Worm (Caenorhabditis elegans) whole organism, L2 larva: ENCODE results near the gene Y52E8A.1.

ENCODE experiments used
- C34F6.9 ChIP-seq: fragments of 150-350 bp; optimal IDR thresholded peaks from 2 replicates; lab custom pipeline; 2014; ENCODE audit warnings: missing biosample characterization, missing genetic modification characterization
- R02D3.7 ChIP-seq: fragments of 150-350 bp; optimal IDR thresholded peaks from 2 replicates; lab custom pipeline; 2014; ENCODE audit warnings: missing biosample characterization, missing genetic modification characterization
- ZK546.5 ChIP-seq: sonication (generic microtip); optimal IDR thresholded peaks from 2 replicates; lab custom pipeline; 2017; ENCODE audit warnings: missing biosample characterization, missing genetic modification characterization
- alr-1 ChIP-seq: fragments of 150-350 bp; optimal IDR thresholded peaks from 2 replicates; lab custom pipeline; 2014; ENCODE audit warnings: missing biosample characterization, missing genetic modification characterization
- ama-1 ChIP-seq: fragments of 150-350 bp; optimal IDR thresholded peaks from 2 replicates; lab custom pipeline; 2018; ENCODE audit warnings: inconsistent platforms
- ceh-16 ChIP-seq: fragments of 150-350 bp; optimal IDR thresholded peaks from 2 replicates; lab custom pipeline; 2014; ENCODE audit warnings: missing biosample characterization, missing genetic modification characterization
- crh-2 ChIP-seq: sonication (generic microtip); optimal IDR thresholded peaks from 2 replicates; lab custom pipeline; 2017; ENCODE audit warnings: missing biosample characterization, missing genetic modification characterization
- dmd-4 ChIP-seq: sonication (generic microtip); optimal IDR thresholded peaks from 2 replicates; lab custom pipeline; 2017; ENCODE audit warnings: missing biosample characterization, missing genetic modification characterization
- egl-27 ChIP-seq: sonication (generic microtip); optimal IDR thresholded peaks from 3 replicates; lab custom pipeline; 2017; ENCODE audit warnings: missing biosample characterization, missing genetic modification reagents, missing genetic modification characterization
- elt-1 ChIP-seq: fragments of 150-350 bp; optimal IDR thresholded peaks from 2 replicates; lab custom pipeline; 2014; ENCODE audit warnings: missing biosample characterization, missing genetic modification characterization
- elt-3 ChIP-seq: sonication (generic microtip); optimal IDR thresholded peaks from 2 replicates; lab custom pipeline; 2017; ENCODE audit warnings: missing biosample characterization, missing genetic modification characterization
- fos-1 ChIP-seq: fragments of 150-350 bp; optimal IDR thresholded peaks from 2 replicates; lab custom pipeline; 2014; ENCODE audit warnings: missing biosample characterization, missing genetic modification characterization
- gmeb-1 ChIP-seq: fragments of 150-350 bp; optimal IDR thresholded peaks from 2 replicates; lab custom pipeline; 2014; ENCODE audit warnings: missing biosample characterization, missing genetic modification characterization
- lin-11 ChIP-seq: fragments of 150-350 bp; sonication (generic microtip); optimal IDR thresholded peaks from 2 replicates; lab custom pipeline; 2014; ENCODE audit warnings: missing biosample characterization, missing genetic modification characterization, inconsistent platforms, mixed read lengths
- lin-13 ChIP-seq: fragments of 150-350 bp; optimal IDR thresholded peaks from 2 replicates; lab custom pipeline; 2014; ENCODE audit warnings: missing biosample characterization, missing genetic modification reagents, missing genetic modification characterization
- lin-39 ChIP-seq: fragments of 150-350 bp; optimal IDR thresholded peaks from 2 replicates; lab custom pipeline; 2014; ENCODE audit warnings: missing biosample characterization, missing genetic modification reagents, missing genetic modification characterization
- lsy-2 ChIP-seq, 2 experiments: fragments of 150-350 bp in 1 of 2; sonication (generic microtip) in 1 of 2; optimal IDR thresholded peaks; 2 replicates each; lab custom pipeline; 2014 to 2017; ENCODE audit warnings: missing biosample characterization in 2 of 2, missing genetic modification characterization in 2 of 2
- mbf-1 ChIP-seq: sonication (generic microtip); optimal IDR thresholded peaks from 2 replicates; lab custom pipeline; 2017; ENCODE audit warnings: missing biosample characterization, missing genetic modification characterization
- mdl-1 ChIP-seq, 2 experiments: fragments of 150-350 bp in 1 of 2; sonication (generic microtip) in 1 of 2; optimal IDR thresholded peaks; 2 replicates each; lab custom pipeline; 2017; ENCODE audit warnings: missing biosample characterization in 2 of 2, missing genetic modification characterization in 2 of 2
- nhr-11 ChIP-seq: fragments of 150-350 bp; optimal IDR thresholded peaks from 2 replicates; lab custom pipeline; 2014; ENCODE audit warnings: missing biosample characterization, missing genetic modification characterization
- nhr-12 ChIP-seq: fragments of 150-350 bp; optimal IDR thresholded peaks from 2 replicates; lab custom pipeline; 2014; ENCODE audit warnings: missing biosample characterization, missing genetic modification characterization
- nhr-129 ChIP-seq: fragments of 150-350 bp; optimal IDR thresholded peaks from 2 replicates; lab custom pipeline; 2014; ENCODE audit warnings: missing biosample characterization, missing genetic modification characterization
- nhr-21 ChIP-seq: fragments of 150-350 bp; optimal IDR thresholded peaks from 2 replicates; lab custom pipeline; 2014; ENCODE audit warnings: missing biosample characterization, missing genetic modification characterization
- nhr-23 ChIP-seq: fragments of 150-350 bp; optimal IDR thresholded peaks from 2 replicates; lab custom pipeline; 2014; ENCODE audit warnings: missing biosample characterization, missing genetic modification reagents, missing genetic modification characterization
- nhr-25 ChIP-seq: fragments of 150-350 bp; sonication (generic microtip); optimal IDR thresholded peaks from 3 replicates; lab custom pipeline; 2014; ENCODE audit warnings: missing biosample characterization, missing genetic modification characterization
- nhr-6 ChIP-seq: fragments of 150-350 bp; optimal IDR thresholded peaks from 2 replicates; lab custom pipeline; 2014; ENCODE audit warnings: missing biosample characterization, missing genetic modification characterization
- sem-4 ChIP-seq: fragments of 150-350 bp; optimal IDR thresholded peaks from 2 replicates; lab custom pipeline; 2014; ENCODE audit warnings: missing biosample characterization, missing genetic modification reagents, missing genetic modification characterization
- sma-3 ChIP-seq: sonication (generic microtip); optimal IDR thresholded peaks from 2 replicates; lab custom pipeline; 2016; ENCODE audit warnings: missing genetic modification reagents, missing genetic modification characterization, missing compliant biosample characterization
- sma-9 ChIP-seq, 2 experiments: fragments of 150-350 bp in 1 of 2; sonication (generic microtip) in 1 of 2; optimal IDR thresholded peaks; 2 replicates each; lab custom pipeline; 2014 to 2016; ENCODE audit warnings: missing genetic modification characterization in 2 of 2, mild to moderate bottlenecking in 1 of 2, missing biosample characterization in 1 of 2, missing compliant biosample characterization in 1 of 2, missing genetic modification reagents in 1 of 2, moderate library complexity in 1 of 2
- snpc-4 ChIP-seq: fragments of 150-350 bp; optimal IDR thresholded peaks from 2 replicates; lab custom pipeline; 2014; ENCODE audit warnings: missing biosample characterization, missing genetic modification characterization
- unc-55 ChIP-seq: fragments of 150-350 bp; sonication (generic microtip); optimal IDR thresholded peaks from 3 replicates; lab custom pipeline; 2014; ENCODE audit warnings: missing biosample characterization, missing genetic modification reagents, missing genetic modification characterization
- unc-62 ChIP-seq: fragments of 150-350 bp; optimal IDR thresholded peaks from 2 replicates; lab custom pipeline; 2014; ENCODE audit warnings: missing biosample characterization, missing genetic modification reagents, missing genetic modification characterization
- ztf-1 ChIP-seq: fragments of 200-800 bp; sonication (Bioruptor generic); conservative IDR thresholded peaks from 2 replicates; pipeline ENCODE4 v1.3.6; 2022; ENCODE audit warnings: missing genetic modification characterization, missing compliant biosample characterization
- ztf-4 ChIP-seq: fragments of 150-350 bp; optimal IDR thresholded peaks from 2 replicates; lab custom pipeline; 2014; ENCODE audit warnings: missing biosample characterization, missing genetic modification characterization

Gene Y52E8A.1

DNA sequence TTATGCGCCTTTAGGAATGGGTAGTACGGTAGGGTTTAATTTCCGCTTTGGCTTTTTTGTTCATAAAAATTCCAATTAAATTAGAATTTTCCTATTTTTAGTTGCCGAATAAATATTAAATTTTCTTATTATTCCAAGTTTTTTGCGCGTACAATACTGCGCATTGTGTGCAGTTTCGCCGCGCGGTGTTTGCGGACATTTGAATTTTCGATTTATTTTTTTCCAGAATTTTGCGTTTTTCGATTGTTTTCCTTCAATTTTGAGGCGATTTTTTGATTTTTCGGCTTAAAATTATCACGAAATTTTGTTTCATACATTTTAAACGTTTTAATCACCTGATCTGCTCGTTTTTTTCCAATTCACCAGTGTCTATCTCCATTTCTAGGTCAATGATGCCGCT is 1.0 kb downstream of the Y52E8A.1 start, which contains the start of gene H20J04.6:
TSS of gene H20J04.6 (plus strand) at position 386 of the 400 bp plus-strand sequence.
- TF ChIP-seq sma-3 (peak; percentile 2), ztf-4 (tag; lab: Kevin White, UChicago) (no peak), gmeb-1 (tag; lab: Kevin White, UChicago) (peak; percentile 20), C34F6.9 (tag; lab: Kevin White, UChicago) (peak; percentile 31), egl-27 (tag; lab: Kevin White, UChicago) (no peak), R02D3.7 (tag; lab: Kevin White, UChicago) (peak; percentile 18), snpc-4 (tag; lab: Kevin White, UChicago) (no peak), unc-55 (peak; percentile 33), lsy-2 (tag; optimal IDR thresholded peaks at IDR 0.05; lab: Kevin White, UChicago) (peak in 1 of 2 experiments; percentile 27), elt-3 (tag; lab: Kevin White, UChicago) (no peak)
- TF ChIP-seq, all 48 proteins: peak for 6

DNA sequence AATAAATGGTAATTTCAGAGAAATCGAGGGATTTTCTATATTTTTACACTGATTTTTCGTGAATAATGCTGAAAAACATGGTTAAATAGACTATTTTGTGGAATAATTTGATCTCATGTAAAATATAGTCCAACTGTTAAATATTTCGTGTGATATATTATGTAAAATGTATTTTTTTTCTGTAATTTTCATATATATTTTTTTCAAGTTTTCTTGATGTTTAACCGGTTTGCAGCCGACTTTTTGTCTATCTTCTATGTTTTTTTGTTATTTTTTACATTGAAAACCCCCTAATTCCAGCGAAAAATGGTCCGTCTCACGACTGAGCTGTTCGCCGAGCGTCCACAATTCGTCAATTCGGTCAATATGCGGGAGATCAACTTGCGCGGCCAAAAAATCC is 2.2 kb downstream of the Y52E8A.1 start, which contains the start of gene mog-2:
TSS of gene mog-2 (plus strand) at position 301 of the 400 bp plus-strand sequence.
- no peak for TF ChIP-seq ceh-16 (tag; lab: Kevin White, UChicago)
- no peak for TF ChIP-seq elt-1 (tag; lab: Kevin White, UChicago)
- TF ChIP-seq nhr-6 (tag; lab: Kevin White, UChicago) = no peak
- TF ChIP-seq sma-9 (GFP tag; optimal IDR thresholded peaks at IDR 0.05; lab: Kevin White, UChicago) = no peak
- TF ChIP-seq sma-9 (tag; optimal IDR thresholded peaks at IDR 0.05; lab: Kevin White, UChicago) = no peak
- TF ChIP-seq nhr-25 (tag; lab: Kevin White, UChicago) = no peak
- no peak for TF ChIP-seq nhr-21 (tag; lab: Kevin White, UChicago)
- no peak for TF ChIP-seq nhr-129
- TF ChIP-seq gmeb-1 (tag; lab: Kevin White, UChicago) = no peak
- TF ChIP-seq mdl-1 (tag; optimal IDR thresholded peaks at IDR 0.05; lab: Kevin White, UChicago) = no peak
- TF ChIP-seq lin-11 (tag; lab: Kevin White, UChicago) = no peak
- TF ChIP-seq lsy-2 (tag; optimal IDR thresholded peaks at IDR 0.05; lab: Kevin White, UChicago) = no peak
- no peak for TF ChIP-seq sma-3
- no peak for TF ChIP-seq ZK546.5 (tag; lab: Kevin White, UChicago)
- no peak for TF ChIP-seq unc-62 (GFP tag; lab: Kevin White, UChicago)
- no peak for TF ChIP-seq fos-1
- no peak for TF ChIP-seq lin-13 (GFP tag; lab: Kevin White, UChicago)

DNA sequence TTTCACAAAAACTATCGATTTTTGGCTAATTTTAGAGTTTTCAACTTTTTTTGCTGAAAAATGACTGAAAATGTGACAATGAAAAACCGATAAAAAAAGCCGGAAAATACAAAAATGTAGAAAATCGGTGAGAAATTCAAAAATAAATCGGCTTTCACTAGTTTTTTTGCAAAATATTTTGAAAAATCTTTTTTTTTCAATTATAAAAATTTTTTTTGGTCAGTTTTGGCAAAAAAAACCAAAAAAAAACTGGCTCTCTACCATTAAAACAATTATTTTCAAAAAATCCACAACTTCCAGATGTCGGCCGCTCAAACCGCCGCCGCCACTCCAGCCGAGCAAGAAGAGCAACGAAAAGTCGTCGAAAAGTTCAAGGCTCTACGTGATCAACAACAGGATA is 4.6 kb downstream of the Y52E8A.1 start, which contains the start of gene pfd-2:
TSS of gene pfd-2 (plus strand) at position 301 of the 400 bp plus-strand sequence.
- TF ChIP-seq unc-55 (no peak), dmd-4 (tag; lab: Kevin White, UChicago) (no peak), alr-1 (tag; lab: Kevin White, UChicago) (no peak), snpc-4 (tag; lab: Kevin White, UChicago) (no peak), lin-11 (tag; lab: Kevin White, UChicago) (no peak)
- TF ChIP-seq, all 48 proteins: peak for 0

ce11 chrII:4328716-4329115 is 6.8 kb downstream of the Y52E8A.1 start, which contains the start of gene H20J04.4:
Gene H20J04.4, plus strand, starts transcription at chrII:4329016.
- TF ChIP-seq lsy-2 (tag; optimal IDR thresholded peaks at IDR 0.05; lab: Kevin White, UChicago) (no peak), ZK546.5 (tag; lab: Kevin White, UChicago) (no peak), sem-4 (tag; lab: Kevin White, UChicago) (no peak), unc-62 (GFP tag; lab: Kevin White, UChicago) (no peak)

DNA sequence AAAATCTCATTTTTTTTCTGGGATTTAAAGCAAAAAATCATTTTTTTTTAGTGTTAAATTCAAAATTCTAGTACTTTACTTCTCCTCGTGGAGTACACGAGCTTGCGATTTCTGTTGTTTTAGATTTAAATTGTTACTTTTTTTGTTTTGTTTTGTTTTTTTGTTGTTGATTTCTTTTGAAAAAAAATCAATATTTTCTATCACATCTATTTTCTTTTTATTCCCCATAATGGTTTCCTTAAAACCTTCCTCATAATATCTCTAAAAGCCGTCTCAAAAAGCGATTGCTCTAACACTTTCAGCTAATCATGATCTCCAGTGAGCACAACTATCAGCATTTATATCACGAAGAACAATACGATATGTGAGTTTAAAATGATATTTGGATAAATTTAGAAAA is 12.6 kb downstream of the Y52E8A.1 start, which contains the start of gene madf-3:
TSS of gene madf-3 (plus strand) at position 301 of the 400 bp plus-strand sequence.
- TF ChIP-seq egl-27 (tag; lab: Kevin White, UChicago) (no peak), sma-3 (no peak), nhr-23 (tag; lab: Kevin White, UChicago) (no peak), elt-1 (tag; lab: Kevin White, UChicago) (no peak), gmeb-1 (tag; lab: Kevin White, UChicago) (no peak), ztf-1 (GFP tag; lab: Robert Waterston, UW) (no peak), mdl-1 (tag; optimal IDR thresholded peaks at IDR 0.05; lab: Kevin White, UChicago) (no peak), lin-39 (tag; lab: Kevin White, UChicago) (no peak), nhr-11 (tag; lab: Kevin White, UChicago) (no peak), crh-2 (tag; lab: Kevin White, UChicago) (no peak), nhr-12 (tag; lab: Kevin White, UChicago) (no peak), ZK546.5 (tag; lab: Kevin White, UChicago) (no peak), mbf-1 (tag; lab: Kevin White, UChicago) (no peak), fos-1 (no peak), ama-1 (lab: Kevin White, UChicago) (no peak)
